Fruit fly (Drosophila melanogaster): ENCODE results near the gene CG12268.

CG12268 gene

dm6 chr3R:23915042-23915428 is 33.2 kb downstream of the CG12268 start (continued):
- TF ChIP-seq CkIIα-i1 (GFP tag; IDR thresholded peaks at IDR 0.05) (0 out of 2 replicates have a peak, but pooled peaks have one; percentile 19), Oli (tag; optimal IDR thresholded peaks at IDR 0.05) (peak; percentile 21), Ravus (GFP tag; IDR thresholded peaks at IDR 0.05) (peak; percentile 19; the same call in 1 of the 2 replicates), ranshi (GFP tag; IDR thresholded peaks at IDR 0.05) (peak; percentile 38; the same call in 1 of the 2 replicates), Trl (optimal IDR thresholded peaks at IDR 0.05) (no peak), Trl (GFP tag; optimal IDR thresholded peaks at IDR 0.05) (peak; percentile 7), Bdp1 (GFP tag; optimal IDR thresholded peaks at IDR 0.05) (no peak), Rfx (GFP tag; IDR thresholded peaks at IDR 0.05) (peak; percentile 57), CG30403 (GFP tag; optimal IDR thresholded peaks at IDR 0.05) (peak; percentile 48), ERR (GFP tag; optimal IDR thresholded peaks at IDR 0.05) (no peak), shn (GFP tag; optimal IDR thresholded peaks at IDR 0.05) (no peak), CG14014 (GFP tag; IDR thresholded peaks at IDR 0.05) (peak; percentile 71), CG17328 (GFP tag; IDR thresholded peaks at IDR 0.05) (no peak), tna (GFP tag; IDR thresholded peaks at IDR 0.05; ENCODE audit: partially characterized antibody) (no peak), CG32532 (GFP tag; IDR thresholded peaks at IDR 0.05) (peak; percentile 50), Pdp1 (GFP tag; optimal IDR thresholded peaks at IDR 0.05) (peak; percentile 13 to 21)

DNA sequence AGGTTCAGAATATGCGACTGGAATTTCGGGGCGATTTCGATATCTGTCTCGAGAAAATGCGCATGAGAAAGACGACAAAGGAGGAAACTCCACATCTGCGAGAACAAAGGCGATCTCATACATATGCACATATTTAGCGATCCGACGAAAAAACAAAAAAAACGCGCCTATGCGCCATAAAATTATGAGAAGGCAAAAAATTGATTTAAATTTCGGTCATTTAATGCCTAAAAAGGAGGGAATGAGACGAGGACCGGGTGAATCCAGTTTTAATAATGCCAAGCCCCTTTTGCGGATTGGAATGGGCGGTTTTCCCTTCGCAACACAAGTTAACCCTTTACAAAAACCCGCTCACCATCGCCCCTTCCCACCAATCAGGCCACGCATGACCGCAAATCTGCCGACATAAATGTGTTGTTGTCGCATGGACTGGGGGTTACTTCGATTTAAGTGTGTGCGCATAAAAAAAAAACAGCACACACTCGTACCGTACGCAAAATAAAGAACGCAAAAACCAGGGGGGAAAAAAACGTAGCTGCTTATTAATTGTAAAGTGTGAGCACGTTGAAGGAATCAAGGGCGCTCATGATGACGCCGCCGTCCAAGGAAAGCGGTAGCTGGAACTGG is 33.7 kb downstream of the CG12268 start:
- peak; percentile 25 for TF ChIP-seq CG13894 (tag; optimal IDR thresholded peaks at IDR 0.05)
- TF ChIP-seq sqz (GFP tag; optimal IDR thresholded peaks at IDR 0.05) = peak; percentile 65
- peak; percentile 88 for TF ChIP-seq sd (tag; optimal IDR thresholded peaks at IDR 0.05)
- peak; percentile 15 for TF ChIP-seq CG13624 (GFP tag; optimal IDR thresholded peaks at IDR 0.05)
- TF ChIP-seq tll (GFP tag; optimal IDR thresholded peaks at IDR 0.05) = no peak
- no peak for TF ChIP-seq hbn (GFP tag; IDR thresholded peaks at IDR 0.05; ENCODE audit: partially characterized antibody)
- TF ChIP-seq cwo (GFP tag; optimal IDR thresholded peaks at IDR 0.05) = peak; percentile 56
- TF ChIP-seq CG13287 (GFP tag; IDR thresholded peaks at IDR 0.05; ENCODE audit: partially characterized antibody) = 0 out of 2 replicates have a peak, but pooled peaks have one; percentile 8
- no peak for TF ChIP-seq her (GFP tag; optimal IDR thresholded peaks at IDR 0.05)
- 0 out of 3 replicates have a peak, but pooled peaks have one; percentile 14 for TF ChIP-seq CG11695 (GFP tag; IDR thresholded peaks at IDR 0.05)
- TF ChIP-seq chinmo (GFP tag; IDR thresholded peaks at IDR 0.05; ENCODE audit: partially characterized antibody) = peak; percentile 88; the same call in 2 of the 4 replicates
- TF ChIP-seq ken (GFP tag; IDR thresholded peaks at IDR 0.05) = no peak
- TF ChIP-seq abd-A (tag; optimal IDR thresholded peaks at IDR 0.05) = peak; percentile 76
- TF ChIP-seq ttk (GFP tag; IDR thresholded peaks at IDR 0.05) = no peak
- TF ChIP-seq CG17359 (tag; optimal IDR thresholded peaks at IDR 0.05) = no peak
- TF ChIP-seq Med (GFP tag) = peak; percentile 44
- peak; percentile 18 for TF ChIP-seq pros (GFP tag; optimal IDR thresholded peaks at IDR 0.05)
- peak; percentile 67; the same call in 1 of the 2 replicates for TF ChIP-seq vvl (GFP tag; IDR thresholded peaks at IDR 0.05)
- no peak for TF ChIP-seq CG4360 (GFP tag; IDR thresholded peaks at IDR 0.05)
- no peak for TF ChIP-seq CG17568 (GFP tag; optimal IDR thresholded peaks at IDR 0.05)
- TF ChIP-seq mld (GFP tag; IDR thresholded peaks at IDR 0.05; ENCODE audit: partially characterized antibody) = no peak
- TF ChIP-seq CG8290 (GFP tag; optimal IDR thresholded peaks at IDR 0.05) = no peak
- TF ChIP-seq CG8290 (tag; optimal IDR thresholded peaks at IDR 0.05) = no peak

All from whole organism, embryonic.